Fruit fly (Drosophila melanogaster) whole organism, embryonic: Measurements from ENCODE around the gene Sfp77F.

Experiments
- Asciz ChIP-seq: fragments of 200-800 bp; sonication (Bioruptor generic); optimal IDR thresholded peaks from 2 replicates; lab custom pipeline; 2017; ENCODE audit warnings: missing biosample characterization, mild to moderate bottlenecking, missing genetic modification characterization, missing genetic modification reagents
- CG12219 ChIP-seq: fragments of 200-800 bp; sonication (Bioruptor generic); optimal IDR thresholded peaks from 3 replicates; lab custom pipeline; 2018; ENCODE audit warnings: missing biosample characterization, mild to moderate bottlenecking, missing genetic modification characterization
- CG12391 ChIP-seq: fragments of 200-800 bp; sonication (Bioruptor generic); optimal IDR thresholded peaks from 3 replicates; lab custom pipeline; 2018; ENCODE audit warnings: missing biosample characterization, mild to moderate bottlenecking, missing genetic modification characterization, moderate library complexity
- CG13424 ChIP-seq: fragments of 200-800 bp; sonication (Bioruptor generic); optimal IDR thresholded peaks from 2 replicates; lab custom pipeline; 2019; ENCODE audit warnings: missing biosample characterization, mild to moderate bottlenecking, missing genetic modification characterization, moderate library complexity
- CG14710 ChIP-seq: fragments of 200-800 bp; sonication (Bioruptor generic); optimal IDR thresholded peaks from 3 replicates; lab custom pipeline; 2019; ENCODE audit warnings: missing biosample characterization, mild to moderate bottlenecking, missing genetic modification characterization, moderate library complexity
- CG15696 ChIP-seq: fragments of 200-800 bp; sonication (Bioruptor generic); optimal IDR thresholded peaks from 2 replicates; lab custom pipeline; 2019; ENCODE audit warnings: missing biosample characterization, mild to moderate bottlenecking, missing genetic modification characterization, moderate library complexity
- CG16815 ChIP-seq: fragments of 200-800 bp; sonication (Bioruptor generic); optimal IDR thresholded peaks from 3 replicates; lab custom pipeline; 2017; ENCODE audit warnings: missing biosample characterization, mild to moderate bottlenecking, missing genetic modification characterization
- CG17328 ChIP-seq: fragments of 200-800 bp; sonication (Bioruptor generic); IDR thresholded peaks from 2 replicates; pipeline ENCODE4 v1.3.6; 2022; ENCODE audit warnings: missing biosample characterization, missing genetic modification characterization
- CG17385 ChIP-seq: fragments of 200-800 bp; sonication (Bioruptor generic); optimal IDR thresholded peaks from 3 replicates; lab custom pipeline; 2018; ENCODE audit warnings: missing biosample characterization, mild to moderate bottlenecking, missing genetic modification characterization
- CG2120 ChIP-seq: fragments of 200-800 bp; sonication (Bioruptor generic); optimal IDR thresholded peaks from 3 replicates; lab custom pipeline; 2016; ENCODE audit warnings: missing biosample characterization, missing genetic modification characterization
- CG32767 ChIP-seq: fragments of 200-800 bp; sonication (Bioruptor generic); IDR thresholded peaks from 2 replicates; pipeline ENCODE4 v1.3.6; 2022; ENCODE audit warnings: missing biosample characterization, missing genetic modification characterization
- CG4282 ChIP-seq: fragments of 200-800 bp; sonication (Bioruptor generic); optimal IDR thresholded peaks from 2 replicates; lab custom pipeline; 2016; ENCODE audit warnings: missing biosample characterization, missing genetic modification characterization
- CG4360 ChIP-seq: fragments of 200-800 bp; sonication (Bioruptor generic); IDR thresholded peaks from 2 replicates; pipeline ENCODE4 v1.3.6; 2022; ENCODE audit warnings: missing biosample characterization, missing genetic modification characterization
- CG4707 ChIP-seq: fragments of 200-800 bp; sonication (Bioruptor generic); optimal IDR thresholded peaks from 2 replicates; lab custom pipeline; 2018; ENCODE audit warnings: missing biosample characterization, mild to moderate bottlenecking, missing genetic modification characterization, moderate library complexity
- CG5180 ChIP-seq: fragments of 200-800 bp; sonication (Bioruptor generic); optimal IDR thresholded peaks from 3 replicates; lab custom pipeline; 2017; ENCODE audit warnings: missing biosample characterization, missing genetic modification characterization, mild to moderate bottlenecking, moderate library complexity, missing genetic modification reagents
- CG7745 ChIP-seq: fragments of 200-800 bp; sonication (Bioruptor generic); optimal IDR thresholded peaks from 2 replicates; lab custom pipeline; 2018; ENCODE audit warnings: missing biosample characterization, mild to moderate bottlenecking, missing genetic modification characterization, moderate library complexity
- CG8290 ChIP-seq, 3 experiments: fragments of 200-800 bp; sonication (Bioruptor generic); optimal IDR thresholded peaks; 2 replicates each; lab custom pipeline; 2016 to 2019; ENCODE audit warnings: missing biosample characterization in 3 of 3, missing genetic modification characterization in 3 of 3, mild to moderate bottlenecking in 2 of 3, moderate library complexity in 1 of 3
- Camta ChIP-seq: fragments of 200-800 bp; sonication (Bioruptor generic); optimal IDR thresholded peaks from 2 replicates; lab custom pipeline; 2016; ENCODE audit warnings: missing biosample characterization, missing genetic modification characterization
- CrebB ChIP-seq: fragments of 200-800 bp; sonication (Bioruptor generic); optimal IDR thresholded peaks from 3 replicates; lab custom pipeline; 2018; ENCODE audit warnings: missing biosample characterization, mild to moderate bottlenecking, missing genetic modification characterization
- D19A ChIP-seq: fragments of 200-800 bp; optimal IDR thresholded peaks from 3 replicates; lab custom pipeline; 2019; ENCODE audit warnings: missing biosample characterization, mild to moderate bottlenecking, missing genetic modification characterization, moderate library complexity
- D19B ChIP-seq: fragments of 200-800 bp; sonication (Bioruptor generic); optimal IDR thresholded peaks from 2 replicates; lab custom pipeline; 2017; ENCODE audit warnings: missing biosample characterization, mild to moderate bottlenecking, missing genetic modification characterization
- GATAe ChIP-seq: fragments of 200-800 bp; sonication (Bioruptor generic); conservative IDR thresholded peaks from 2 replicates; pipeline ENCODE4 v1.3.6; 2022; ENCODE audit warnings: missing biosample characterization, missing genetic modification characterization
- HmgD ChIP-seq: fragments of 200-800 bp; sonication (Bioruptor generic); optimal IDR thresholded peaks from 3 replicates; lab custom pipeline; 2016; ENCODE audit warnings: missing biosample characterization, missing genetic modification characterization
- Meics ChIP-seq: fragments of 200-800 bp; sonication (Bioruptor generic); optimal IDR thresholded peaks from 2 replicates; lab custom pipeline; 2017; ENCODE audit warnings: missing biosample characterization, mild to moderate bottlenecking, missing genetic modification characterization
- Mes4 ChIP-seq: fragments of 200-800 bp; sonication (Bioruptor generic); optimal IDR thresholded peaks from 2 replicates; lab custom pipeline; 2016; ENCODE audit warnings: missing biosample characterization, missing genetic modification characterization
- Pdp1 ChIP-seq, 2 experiments: fragments of 200-800 bp; sonication (Bioruptor generic); optimal IDR thresholded peaks; 3 replicates each; lab custom pipeline; 2016; ENCODE audit warnings: missing biosample characterization in 2 of 2, missing genetic modification characterization in 2 of 2, mild to moderate bottlenecking in 1 of 2, moderate library complexity in 1 of 2
- Side ChIP-seq: fragments of 200-800 bp; sonication (Bioruptor generic); optimal IDR thresholded peaks from 2 replicates; lab custom pipeline; 2016; ENCODE audit warnings: missing biosample characterization, missing genetic modification characterization
- Stat92E ChIP-seq, 3 experiments: fragments of >200 bp in 2 of 3; fragments of 200-800 bp in 1 of 3; sonication (Bioruptor generic) in 1 of 3; optimal IDR thresholded peaks; 2 replicates each; lab custom pipeline; 2017 to 2019; ENCODE audit warnings: missing biosample characterization in 3 of 3, missing genetic modification characterization in 3 of 3, mild to moderate bottlenecking in 1 of 3, moderate library complexity in 1 of 3
- Trl ChIP-seq, 3 experiments: fragments of >200 bp in 2 of 3; fragments of 200-800 bp in 1 of 3; sonication (Bioruptor generic) in 1 of 3; optimal IDR thresholded peaks; 2 replicates in 1 of 3; 3 replicates in 2 of 3; lab custom pipeline; 2016 to 2017; ENCODE audit warnings: missing biosample characterization in 1 of 3, missing genetic modification characterization in 1 of 3
- Xrp1 ChIP-seq: fragments of 200-800 bp; sonication (Bioruptor generic); IDR thresholded peaks from 2 replicates; pipeline ENCODE4 v1.3.6; 2022; ENCODE audit warnings: missing biosample characterization, missing genetic modification characterization
- bbx ChIP-seq: fragments of 200-800 bp; sonication (Bioruptor generic); IDR thresholded peaks from 2 replicates; pipeline ENCODE4 v1.3.6; 2022; ENCODE audit warnings: missing biosample characterization, missing genetic modification characterization; ENCODE audit not compliant: partially characterized antibody
- bcd ChIP-seq: fragments of 200-800 bp; sonication (Bioruptor generic); optimal IDR thresholded peaks from 2 replicates; lab custom pipeline; 2017; ENCODE audit warnings: missing biosample characterization, mild to moderate bottlenecking, missing genetic modification characterization
- caup ChIP-seq: fragments of 200-800 bp; sonication (Bioruptor generic); optimal IDR thresholded peaks from 3 replicates; lab custom pipeline; 2017; ENCODE audit warnings: missing biosample characterization, mild to moderate bottlenecking, missing genetic modification characterization, moderate library complexity; ENCODE audit not compliant: severe bottlenecking
- ci ChIP-seq: fragments of 200-800 bp; sonication (Bioruptor generic); IDR thresholded peaks from 3 replicates; pipeline ENCODE4 v1.3.6; 2022; ENCODE audit warnings: missing biosample characterization, missing genetic modification characterization
- crol ChIP-seq: fragments of 200-800 bp; sonication (Bioruptor generic); IDR thresholded peaks from 2 replicates; pipeline ENCODE4 v1.3.6; 2022; ENCODE audit warnings: missing biosample characterization, missing genetic modification characterization
- danr ChIP-seq: fragments of 200-800 bp; sonication (Bioruptor generic); IDR thresholded peaks from 2 replicates; pipeline ENCODE4 v1.3.6; 2022; ENCODE audit warnings: missing biosample characterization, missing genetic modification characterization
- dm ChIP-seq: fragments of 200-800 bp; sonication (Bioruptor generic); optimal IDR thresholded peaks from 3 replicates; lab custom pipeline; 2016; ENCODE audit warnings: missing biosample characterization, missing genetic modification characterization
- ewg ChIP-seq: fragments of 200-800 bp; sonication (Bioruptor generic); optimal IDR thresholded peaks from 3 replicates; lab custom pipeline; 2017; ENCODE audit warnings: mild to moderate bottlenecking, missing biosample characterization, missing genetic modification reagents, missing genetic modification characterization
- ham ChIP-seq: fragments of 200-800 bp; sonication (Bioruptor generic); IDR thresholded peaks from 2 replicates; pipeline ENCODE4 v1.3.6; 2022; ENCODE audit warnings: missing biosample characterization, missing genetic modification characterization
- inv ChIP-seq: fragments of 200-800 bp; sonication (Bioruptor generic); IDR thresholded peaks from 2 replicates; pipeline ENCODE4 v1.3.6; 2022; ENCODE audit warnings: missing biosample characterization, missing genetic modification characterization; ENCODE audit not compliant: partially characterized antibody
- kni ChIP-seq: fragments of 200-800 bp; sonication (Bioruptor generic); optimal IDR thresholded peaks from 3 replicates; lab custom pipeline; 2017; ENCODE audit warnings: mild to moderate bottlenecking, missing biosample characterization, missing genetic modification reagents, missing genetic modification characterization
- lab ChIP-seq: fragments of 200-800 bp; sonication (Bioruptor generic); optimal IDR thresholded peaks from 3 replicates; lab custom pipeline; 2017; ENCODE audit warnings: missing biosample characterization, missing genetic modification characterization, mild to moderate bottlenecking, moderate library complexity, missing genetic modification reagents
- rib ChIP-seq: fragments of 200-800 bp; sonication (Bioruptor generic); IDR thresholded peaks from 2 replicates; pipeline ENCODE4 v1.3.6; 2022; ENCODE audit warnings: missing biosample characterization, missing genetic modification characterization
- salm ChIP-seq: fragments of 200-800 bp; sonication (Bioruptor generic); optimal IDR thresholded peaks from 2 replicates; lab custom pipeline; 2018; ENCODE audit warnings: missing biosample characterization, mild to moderate bottlenecking, missing genetic modification characterization
- sd ChIP-seq: fragments of 200-800 bp; sonication (Bioruptor generic); optimal IDR thresholded peaks from 3 replicates; lab custom pipeline; 2018; ENCODE audit warnings: missing biosample characterization, mild to moderate bottlenecking, missing genetic modification characterization, moderate library complexity
- sqz ChIP-seq: fragments of 200-800 bp; sonication (Bioruptor generic); optimal IDR thresholded peaks from 3 replicates; lab custom pipeline; 2018; ENCODE audit warnings: missing biosample characterization, mild to moderate bottlenecking, missing genetic modification characterization
- vfl ChIP-seq: fragments of 200-800 bp; sonication (Bioruptor generic); optimal IDR thresholded peaks from 2 replicates; lab custom pipeline; 2016; ENCODE audit warnings: missing biosample characterization, missing genetic modification characterization
- z ChIP-seq: fragments of 200-800 bp; sonication (Bioruptor generic); IDR thresholded peaks from 3 replicates; pipeline ENCODE4 v1.3.6; 2022; ENCODE audit warnings: missing biosample characterization, missing genetic modification characterization

The Sfp77F gene

dm6 chr3L:20922279-20922830, 25.1 kb upstream of the Sfp77F start (continued):
- TF ChIP-seq Camta = no peak
- TF ChIP-seq CG16815 (GFP tag; lab: Kevin White, UChicago) = no peak
- TF ChIP-seq D19B (GFP tag; lab: Kevin White, UChicago) = no peak
- no peak for TF ChIP-seq ham (GFP tag; lab: Robert Waterston, UW)
- TF ChIP-seq Meics (GFP tag; lab: Kevin White, UChicago) = no peak
- TF ChIP-seq bcd (GFP tag; lab: Kevin White, UChicago) = no peak
- peak; percentile 88 for TF ChIP-seq CG4360
- TF ChIP-seq bbx (GFP tag; lab: Robert Waterston, UW) = peak; percentile 18; the same call in 1 of the 2 replicates
- no peak for TF ChIP-seq HmgD (GFP tag; lab: Kevin White, UChicago)
- peak; percentile 7 for TF ChIP-seq CG4282
- no peak for TF ChIP-seq CG14710 (tag; lab: Kevin White, UChicago)
- TF ChIP-seq rib = 0 out of 2 replicates have a peak, but pooled peaks have one; percentile 42
- TF ChIP-seq Stat92E (GFP tag; optimal IDR thresholded peaks at IDR 0.05; lab: Kevin White, UChicago) = peak in 1 of 3 experiments; percentile 65
- TF ChIP-seq CG4707 (GFP tag; lab: Kevin White, UChicago) = no peak
- TF ChIP-seq lab (GFP tag; lab: Kevin White, UChicago) = peak; percentile 26
- no peak for TF ChIP-seq CG12219
- peak; percentile 92 for TF ChIP-seq kni (GFP tag; lab: Kevin White, UChicago)
- TF ChIP-seq CG17385 = no peak
- TF ChIP-seq sd (tag; lab: Kevin White, UChicago) = peak; percentile 63
- TF ChIP-seq caup = peak; percentile 12
- peak; percentile 21 for TF ChIP-seq D19A (tag; lab: Kevin White, UChicago)
- TF ChIP-seq CG5180 = peak; percentile 14
- no peak for TF ChIP-seq danr (GFP tag; lab: Robert Waterston, UW)
- peak; percentile 13 for TF ChIP-seq CG13424
- TF ChIP-seq z (GFP tag; lab: Robert Waterston, UW) = peak; percentile 61; the same call in 1 of the 3 replicates
- peak; percentile 49 for TF ChIP-seq Xrp1 (GFP tag; lab: Robert Waterston, UW)
- TF ChIP-seq Side (GFP tag; lab: Kevin White, UChicago) = peak; percentile 3
- no peak for TF ChIP-seq vfl (GFP tag; lab: Kevin White, UChicago)
- TF ChIP-seq CG17328 (GFP tag; lab: Robert Waterston, UW) = 0 out of 2 replicates have a peak, but pooled peaks have one; percentile 25
- TF ChIP-seq Pdp1 (GFP tag; optimal IDR thresholded peaks at IDR 0.05; lab: Kevin White, UChicago) = peak in 1 of 2 experiments; percentile 30
- TF ChIP-seq Asciz (GFP tag; lab: Kevin White, UChicago) = peak; percentile 35
- TF ChIP-seq dm (GFP tag; lab: Kevin White, UChicago) = peak; percentile 8
- TF ChIP-seq sqz (GFP tag; lab: Kevin White, UChicago) = no peak
- TF ChIP-seq CG32767 (GFP tag; lab: Robert Waterston, UW) = no peak
- TF ChIP-seq ci = peak; percentile 75; the same call in 2 of the 3 replicates
- no peak for TF ChIP-seq inv (GFP tag; lab: Robert Waterston, UW)
- TF ChIP-seq CG7745 (tag; lab: Kevin White, UChicago) = peak; percentile 36
- TF ChIP-seq Trl (optimal IDR thresholded peaks at IDR 0.05; lab: Kevin White, UChicago) = peak in 1 of 2 experiments; percentile 22
- TF ChIP-seq Trl (GFP tag; optimal IDR thresholded peaks at IDR 0.05; lab: Kevin White, UChicago) = no peak
- TF ChIP-seq GATAe (GFP tag; lab: Robert Waterston, UW) = peak; percentile 48
- TF ChIP-seq crol = peak; percentile 87
- peak; percentile 52 for TF ChIP-seq salm
- TF ChIP-seq ewg (GFP tag; lab: Kevin White, UChicago) = peak; percentile 9
- peak; percentile 67 for TF ChIP-seq CG15696 (tag; lab: Kevin White, UChicago)
- no peak for TF ChIP-seq CG2120 (GFP tag; lab: Kevin White, UChicago)
- TF ChIP-seq CG12391 (tag; lab: Kevin White, UChicago) = no peak
- no peak for TF ChIP-seq Mes4 (GFP tag; lab: Kevin White, UChicago)
- no peak for TF ChIP-seq CG8290 (GFP tag; optimal IDR thresholded peaks at IDR 0.05; lab: Kevin White, UChicago)
- TF ChIP-seq CG8290 (tag; optimal IDR thresholded peaks at IDR 0.05; lab: Kevin White, UChicago) = peak; percentile 19 to 53
- peak; percentile 29 for TF ChIP-seq CrebB (tag; lab: Kevin White, UChicago)
